Worm (Caenorhabditis elegans): ENCODE measurements around the gene mlt-4.

ce11 chrV:20297650-20298049 lies 8.4 kb upstream of the mlt-4 start, which contains the start of gene ZC15.5:
- TF ChIP-seq bed-1 (GFP tag; IDR thresholded peaks at IDR 0.05), result no peak
- TF ChIP-seq nhr-90 (tag; optimal IDR thresholded peaks at IDR 0.05), result no peak
- TF ChIP-seq snpc-4 (GFP tag; optimal IDR thresholded peaks at IDR 0.05), result no peak
- TF ChIP-seq snpc-4 (tag; optimal IDR thresholded peaks at IDR 0.05), result no peak
- TF ChIP-seq snpc-1.3 (tag; optimal IDR thresholded peaks at IDR 0.05; ENCODE audit: insufficient read depth), result no peak
- TF ChIP-seq aptf-2 (GFP tag; conservative IDR thresholded peaks at IDR 0.05), result no peak
- TF ChIP-seq xnd-1 (tag; optimal IDR thresholded peaks at IDR 0.05), result no peak
- TF ChIP-seq F57C9.4 (tag; optimal IDR thresholded peaks at IDR 0.05), result no peak
- no peak for TF ChIP-seq unc-62 (GFP tag; optimal IDR thresholded peaks at IDR 0.05)
- no peak for TF ChIP-seq atf-7 (tag; optimal IDR thresholded peaks at IDR 0.05)
- no peak for TF ChIP-seq rcor-1 (GFP tag; IDR thresholded peaks at IDR 0.05)
- no peak for TF ChIP-seq nfya-1 (tag; optimal IDR thresholded peaks at IDR 0.05; ENCODE audit: borderline replicate concordance, insufficient read depth)
- no peak for TF ChIP-seq ceh-100 (GFP tag; IDR thresholded peaks at IDR 0.05)
- TF ChIP-seq cebp-1 (GFP tag; IDR thresholded peaks at IDR 0.05), result no peak
- TF ChIP-seq cebp-1 (tag; optimal IDR thresholded peaks at IDR 0.05), result no peak

All from whole organism, young adult.